Fruit fly (Drosophila melanogaster): ENCODE results near the gene tgo.

The tgo gene

DNA sequence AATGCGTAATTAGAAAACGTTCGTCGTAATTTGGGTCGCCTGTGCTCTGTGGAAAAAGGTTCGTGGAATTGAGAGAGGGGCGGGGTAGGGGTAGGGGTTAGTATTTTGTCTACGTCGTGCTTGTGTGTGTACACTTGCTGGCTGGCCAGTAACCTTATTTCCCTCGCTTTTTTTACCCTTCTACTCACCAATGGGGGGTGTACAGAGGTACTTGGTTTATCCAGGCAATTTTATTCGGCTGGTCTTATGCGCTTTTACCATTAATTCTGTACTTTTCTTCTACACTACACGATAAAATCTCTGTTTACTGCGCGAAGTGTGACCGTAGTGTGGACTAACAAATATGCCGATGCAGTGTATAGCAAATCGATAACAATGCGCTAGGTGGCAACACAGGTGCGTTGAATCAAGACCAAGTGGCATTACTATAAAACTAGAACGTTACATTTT lies at the start of gene tgo (continued):
- TF ChIP-seq chinmo (GFP tag; IDR thresholded peaks at IDR 0.05; ENCODE audit: partially characterized antibody) (0 out of 4 replicates have a peak, but pooled peaks have one; percentile 67), Jarid2 (GFP tag; optimal IDR thresholded peaks at IDR 0.05) (no peak), phol (tag; optimal IDR thresholded peaks at IDR 0.05) (peak; percentile 63), Doc3 (GFP tag; IDR thresholded peaks at IDR 0.05; ENCODE audit: partially characterized antibody) (no peak), nerfin-1 (tag; optimal IDR thresholded peaks at IDR 0.05) (peak; percentile 46), YL-1 (GFP tag; optimal IDR thresholded peaks at IDR 0.05) (peak; percentile 96), Scr (GFP tag; IDR thresholded peaks at IDR 0.05; ENCODE audit: partially characterized antibody) (peak; percentile 52), grau (tag; optimal IDR thresholded peaks at IDR 0.05) (peak; percentile 36), Nf-YC (tag; optimal IDR thresholded peaks at IDR 0.05) (no peak), Ets97D (GFP tag; optimal IDR thresholded peaks at IDR 0.05) (peak; percentile 52), CG34376 (GFP tag; optimal IDR thresholded peaks at IDR 0.05) (peak; percentile 62), nerfin-2 (GFP tag; IDR thresholded peaks at IDR 0.05; ENCODE audit: partially characterized antibody) (no peak), nau (GFP tag; optimal IDR thresholded peaks at IDR 0.05) (no peak), gfzf (GFP tag; optimal IDR thresholded peaks at IDR 0.05) (peak; percentile 90), CG30020 (tag; optimal IDR thresholded peaks at IDR 0.05) (peak; percentile 43), CG1024 (GFP tag; IDR thresholded peaks at IDR 0.05) (no peak), CG31365 (tag; optimal IDR thresholded peaks at IDR 0.05) (no peak), tin (GFP tag; optimal IDR thresholded peaks at IDR 0.05) (no peak), HmgZ (tag; optimal IDR thresholded peaks at IDR 0.05) (peak; percentile 85), CG8924 (tag; optimal IDR thresholded peaks at IDR 0.05) (peak; percentile 29), Adf1 (GFP tag; IDR thresholded peaks at IDR 0.05) (peak; percentile 24; the same call in 1 of the 2 replicates), sisA (GFP tag; IDR thresholded peaks at IDR 0.05) (no peak), gcm (GFP tag; optimal IDR thresholded peaks at IDR 0.05) (peak; percentile 36), al (GFP tag; IDR thresholded peaks at IDR 0.05) (no peak), Sry-δ (GFP tag; optimal IDR thresholded peaks at IDR 0.05) (peak; percentile 60), CG10543 (GFP tag; optimal IDR thresholded peaks at IDR 0.05) (peak; percentile 36), crp (GFP tag; optimal IDR thresholded peaks at IDR 0.05) (no peak), CG6791 (GFP tag; IDR thresholded peaks at IDR 0.05; ENCODE audit: partially characterized antibody) (0 out of 3 replicates have a peak, but pooled peaks have one; percentile 55), CG16815 (GFP tag; optimal IDR thresholded peaks at IDR 0.05) (no peak), CG2120 (GFP tag; optimal IDR thresholded peaks at IDR 0.05) (peak; percentile 4), CG14710 (tag; optimal IDR thresholded peaks at IDR 0.05) (peak; percentile 80), Myb (GFP tag; optimal IDR thresholded peaks at IDR 0.05) (peak; percentile 98), amos (GFP tag; IDR thresholded peaks at IDR 0.05; ENCODE audit: partially characterized antibody) (peak; percentile 62), CG17359 (tag; optimal IDR thresholded peaks at IDR 0.05) (peak; percentile 11), CrebB (tag; optimal IDR thresholded peaks at IDR 0.05) (peak; percentile 13), Dref (GFP tag; IDR thresholded peaks at IDR 0.05) (peak; percentile 89), CG2712 (tag; optimal IDR thresholded peaks at IDR 0.05) (peak; percentile 46), E2f2 (GFP tag; IDR thresholded peaks at IDR 0.05) (peak; percentile 64), cg (GFP tag; optimal IDR thresholded peaks at IDR 0.05) (peak; percentile 72), zfh2 (GFP tag; optimal IDR thresholded peaks at IDR 0.05) (no peak), HLH4C (GFP tag; IDR thresholded peaks at IDR 0.05; ENCODE audit: partially characterized antibody) (peak; percentile 46)

All from whole organism, embryonic.